Worm (Caenorhabditis elegans) whole organism, L1 larva: ENCODE data around the gene rack-1.

Experiments used
- C04F5.9 ChIP-seq: sonication (generic microtip); optimal IDR thresholded peaks from 2 replicates; lab custom pipeline; 2016; ENCODE audit warnings: missing genetic modification characterization, missing compliant biosample characterization
- C34B4.2 ChIP-seq: sonication (generic microtip); optimal IDR thresholded peaks from 2 replicates; lab custom pipeline; 2017; ENCODE audit warnings: mild to moderate bottlenecking, missing genetic modification characterization, missing compliant biosample characterization
- Y116A8C.19 ChIP-seq: sonication (generic microtip); optimal IDR thresholded peaks from 2 replicates; lab custom pipeline; 2016; ENCODE audit warnings: missing compliant biosample characterization, missing genetic modification characterization, borderline replicate concordance
- aha-1 ChIP-seq: fragments of 150-350 bp; optimal IDR thresholded peaks from 2 replicates; lab custom pipeline; 2014; ENCODE audit warnings: missing biosample characterization, missing genetic modification characterization
- alr-1 ChIP-seq: fragments of 200-800 bp; sonication (Bioruptor generic); optimal IDR thresholded peaks from 2 replicates; lab custom pipeline; 2018; ENCODE audit warnings: borderline replicate concordance, mild to moderate bottlenecking, missing genetic modification characterization, missing compliant biosample characterization
- ama-1 ChIP-seq: fragments of 150-350 bp; optimal IDR thresholded peaks from 2 replicates; lab custom pipeline; 2014
- blmp-1 ChIP-seq: fragments of 150-350 bp; optimal IDR thresholded peaks from 2 replicates; lab custom pipeline; 2014; ENCODE audit warnings: missing biosample characterization, missing genetic modification characterization
- ceh-63 ChIP-seq: fragments of 200-800 bp; sonication (Bioruptor generic); optimal IDR thresholded peaks from 2 replicates; lab custom pipeline; 2018; ENCODE audit warnings: mild to moderate bottlenecking, missing genetic modification characterization, missing compliant biosample characterization
- ces-1 ChIP-seq: fragments of 150-350 bp; optimal IDR thresholded peaks from 2 replicates; lab custom pipeline; 2014; ENCODE audit warnings: missing biosample characterization, missing genetic modification reagents, missing genetic modification characterization
- dsc-1 ChIP-seq: sonication (generic microtip); optimal IDR thresholded peaks from 2 replicates; lab custom pipeline; 2016; ENCODE audit warnings: mild to moderate bottlenecking, missing genetic modification characterization, missing compliant biosample characterization
- efl-1 ChIP-seq, 4 experiments: fragments of 150-350 bp; optimal IDR thresholded peaks in 3 of 4; peaks in 1 of 4; 1 replicate in 1 of 4; 2 replicates in 3 of 4; lab custom pipeline; 2014; ENCODE audit warnings: missing biosample characterization in 2 of 4, missing genetic modification characterization in 2 of 4, missing genetic modification reagents in 2 of 4
- efl-3 ChIP-seq: fragments of 200-800 bp; sonication (Bioruptor generic); optimal IDR thresholded peaks from 2 replicates; lab custom pipeline; 2018; ENCODE audit warnings: mild to moderate bottlenecking, missing genetic modification characterization, missing compliant biosample characterization
- egl-27 ChIP-seq, 2 experiments: fragments of 150-350 bp in 1 of 2; sonication (generic microtip); optimal IDR thresholded peaks; 3 replicates each; lab custom pipeline; 2017 to 2018; ENCODE audit warnings: missing biosample characterization in 2 of 2, missing genetic modification characterization in 2 of 2, missing genetic modification reagents in 2 of 2
- elt-2 ChIP-seq: sonication (generic microtip); optimal IDR thresholded peaks from 2 replicates; lab custom pipeline; 2016; ENCODE audit warnings: missing genetic modification characterization, mild to moderate bottlenecking, inconsistent platforms, missing compliant biosample characterization, missing genetic modification reagents
- elt-3 ChIP-seq, 6 experiments: fragments of 150-350 bp in 1 of 6; sonication (generic microtip); optimal IDR thresholded peaks; 2 replicates each; lab custom pipeline; 2017 to 2018; ENCODE audit warnings: missing biosample characterization in 6 of 6, missing genetic modification characterization in 6 of 6, inconsistent platforms in 1 of 6
- ets-5 ChIP-seq: fragments of 200-800 bp; sonication (Bioruptor generic); IDR thresholded peaks from 2 replicates; pipeline ENCODE4 v1.3.6; 2022; ENCODE audit warnings: missing genetic modification characterization, missing compliant biosample characterization
- fkh-4 ChIP-seq: sonication (generic microtip); optimal IDR thresholded peaks from 2 replicates; lab custom pipeline; 2016; ENCODE audit warnings: missing compliant biosample characterization, missing genetic modification characterization, borderline replicate concordance
- fkh-8 ChIP-seq: sonication (generic microtip); optimal IDR thresholded peaks from 2 replicates; lab custom pipeline; 2016; ENCODE audit warnings: mild to moderate bottlenecking, missing genetic modification characterization, missing compliant biosample characterization
- fos-1 ChIP-seq: fragments of 150-350 bp; optimal IDR thresholded peaks from 2 replicates; lab custom pipeline; 2014; ENCODE audit warnings: missing biosample characterization, missing genetic modification characterization
- hlh-17 ChIP-seq: fragments of 200-800 bp; sonication (Bioruptor generic); optimal IDR thresholded peaks from 2 replicates; lab custom pipeline; 2018; ENCODE audit warnings: missing genetic modification characterization, mild to moderate bottlenecking, missing compliant biosample characterization, moderate library complexity, borderline replicate concordance
- hlh-4 ChIP-seq: sonication (generic microtip); optimal IDR thresholded peaks from 2 replicates; lab custom pipeline; 2016; ENCODE audit warnings: mild to moderate bottlenecking, missing genetic modification characterization, missing compliant biosample characterization
- isw-1 ChIP-seq: fragments of 200-800 bp; sonication (Bioruptor generic); IDR thresholded peaks from 2 replicates; pipeline ENCODE4 v1.3.6; 2022; ENCODE audit warnings: missing genetic modification characterization, missing compliant biosample characterization
- jun-1 ChIP-seq: fragments of 150-350 bp; optimal IDR thresholded peaks from 2 replicates; lab custom pipeline; 2014; ENCODE audit warnings: missing biosample characterization, missing genetic modification reagents, missing genetic modification characterization
- lin-13 ChIP-seq: fragments of 150-350 bp; optimal IDR thresholded peaks from 2 replicates; lab custom pipeline; 2014; ENCODE audit warnings: missing biosample characterization, missing genetic modification reagents, missing genetic modification characterization
- lin-14 ChIP-seq: fragments of 200-800 bp; sonication (Bioruptor generic); optimal IDR thresholded peaks from 2 replicates; lab custom pipeline; 2018; ENCODE audit warnings: mild to moderate bottlenecking, missing genetic modification characterization, moderate library complexity, missing compliant biosample characterization
- lin-15B ChIP-seq: fragments of 150-350 bp; sonication (generic microtip); optimal IDR thresholded peaks from 3 replicates; lab custom pipeline; 2014; ENCODE audit warnings: missing biosample characterization, missing genetic modification characterization
- lin-35 ChIP-seq, 2 experiments: fragments of 150-350 bp; optimal IDR thresholded peaks; 2 replicates each; lab custom pipeline; 2014; ENCODE audit warnings: missing biosample characterization in 2 of 2, missing genetic modification characterization in 2 of 2, missing genetic modification reagents in 2 of 2
- lin-39 ChIP-seq: fragments of 150-350 bp; optimal IDR thresholded peaks from 2 replicates; lab custom pipeline; 2014; ENCODE audit warnings: missing biosample characterization, missing genetic modification reagents, missing genetic modification characterization
- lir-3 ChIP-seq: sonication (generic microtip); optimal IDR thresholded peaks from 2 replicates; lab custom pipeline; 2016; ENCODE audit warnings: mild to moderate bottlenecking, missing genetic modification characterization, moderate library complexity, missing compliant biosample characterization; ENCODE audit not compliant: poor library complexity
- lsy-2 ChIP-seq, 2 experiments: fragments of 150-350 bp; optimal IDR thresholded peaks; 2 replicates each; lab custom pipeline; 2014; ENCODE audit warnings: missing biosample characterization in 2 of 2, missing genetic modification characterization in 2 of 2
- mdl-1 ChIP-seq, 2 experiments: fragments of 150-350 bp; optimal IDR thresholded peaks; 2 replicates each; lab custom pipeline; 2014 to 2017; ENCODE audit warnings: missing biosample characterization in 2 of 2, missing genetic modification characterization in 2 of 2, inconsistent platforms in 1 of 2
- mef-2 ChIP-seq: fragments of 150-350 bp; optimal IDR thresholded peaks from 2 replicates; lab custom pipeline; 2014; ENCODE audit warnings: missing biosample characterization, missing genetic modification characterization
- nhr-11 ChIP-seq: fragments of 150-350 bp; optimal IDR thresholded peaks from 2 replicates; lab custom pipeline; 2014; ENCODE audit warnings: missing biosample characterization, missing genetic modification characterization
- nhr-12 ChIP-seq: sonication (generic microtip); optimal IDR thresholded peaks from 2 replicates; lab custom pipeline; 2017; ENCODE audit warnings: missing biosample characterization, missing genetic modification characterization
- nhr-19 ChIP-seq: fragments of 200-800 bp; sonication (Bioruptor generic); conservative IDR thresholded peaks from 2 replicates; pipeline ENCODE4 v1.3.6; 2022; ENCODE audit warnings: missing genetic modification characterization, missing compliant biosample characterization
- nhr-47 ChIP-seq: sonication (generic microtip); optimal IDR thresholded peaks from 2 replicates; lab custom pipeline; 2016; ENCODE audit warnings: mild to moderate bottlenecking, missing genetic modification characterization, moderate library complexity, missing compliant biosample characterization
- nhr-71 ChIP-seq: sonication (generic microtip); optimal IDR thresholded peaks from 2 replicates; lab custom pipeline; 2016; ENCODE audit warnings: mild to moderate bottlenecking, missing genetic modification characterization, moderate library complexity, missing compliant biosample characterization
- nhr-76 ChIP-seq: sonication (generic microtip); optimal IDR thresholded peaks from 2 replicates; lab custom pipeline; 2017; ENCODE audit warnings: missing biosample characterization, missing genetic modification characterization
- pag-3 ChIP-seq: sonication (generic microtip); optimal IDR thresholded peaks from 2 replicates; lab custom pipeline; 2017; ENCODE audit warnings: missing genetic modification characterization, mild to moderate bottlenecking, missing compliant biosample characterization, antibody characterized with exemption, borderline replicate concordance; ENCODE audit not compliant: insufficient read depth
- pqm-1 ChIP-seq: sonication (generic microtip); optimal IDR thresholded peaks from 3 replicates; lab custom pipeline; 2017; ENCODE audit warnings: missing biosample characterization, missing genetic modification characterization
- rnt-1 ChIP-seq: sonication (generic microtip); optimal IDR thresholded peaks from 2 replicates; lab custom pipeline; 2016; ENCODE audit warnings: mild to moderate bottlenecking, missing genetic modification characterization, moderate library complexity, missing compliant biosample characterization
- snpc-4 ChIP-seq: fragments of 150-350 bp; optimal IDR thresholded peaks from 2 replicates; lab custom pipeline; 2014; ENCODE audit warnings: missing biosample characterization, missing genetic modification characterization
- sptf-1 ChIP-seq: fragments of 150-350 bp; optimal IDR thresholded peaks from 2 replicates; lab custom pipeline; 2014; ENCODE audit warnings: missing biosample characterization, missing genetic modification characterization
- sup-37 ChIP-seq: fragments of 200-800 bp; sonication (Bioruptor generic); optimal IDR thresholded peaks from 2 replicates; lab custom pipeline; 2018; ENCODE audit warnings: mild to moderate bottlenecking, missing genetic modification characterization, missing compliant biosample characterization
- swsn-7 ChIP-seq: sonication (generic microtip); optimal IDR thresholded peaks from 2 replicates; lab custom pipeline; 2016; ENCODE audit warnings: missing genetic modification characterization, missing compliant biosample characterization
- tbx-2 ChIP-seq: sonication (generic microtip); optimal IDR thresholded peaks from 2 replicates; lab custom pipeline; 2016; ENCODE audit warnings: missing genetic modification characterization, missing compliant biosample characterization
- tlp-1 ChIP-seq: fragments of 150-350 bp; optimal IDR thresholded peaks from 2 replicates; lab custom pipeline; 2014; ENCODE audit warnings: missing biosample characterization, missing genetic modification characterization
- unc-98 ChIP-seq: fragments of 200-800 bp; sonication (Bioruptor generic); IDR thresholded peaks from 2 replicates; pipeline ENCODE4 v1.3.6; 2022; ENCODE audit warnings: missing genetic modification characterization, missing compliant biosample characterization
- xbp-1 ChIP-seq: sonication (generic microtip); optimal IDR thresholded peaks from 2 replicates; lab custom pipeline; 2016; ENCODE audit warnings: missing genetic modification characterization, missing compliant biosample characterization
- zag-1 ChIP-seq: fragments of 150-350 bp; optimal IDR thresholded peaks from 2 replicates; lab custom pipeline; 2014; ENCODE audit warnings: missing biosample characterization, missing genetic modification characterization
- ztf-11 ChIP-seq, 2 experiments: sonication (generic microtip); optimal IDR thresholded peaks; 2 replicates each; lab custom pipeline; 2016 to 2017; ENCODE audit warnings: missing genetic modification characterization in 2 of 2, missing biosample characterization in 1 of 2, missing compliant biosample characterization in 1 of 2
- ztf-4 ChIP-seq: fragments of 150-350 bp; optimal IDR thresholded peaks from 2 replicates; lab custom pipeline; 2014; ENCODE audit warnings: missing biosample characterization, missing genetic modification characterization

The rack-1 gene

ce11 chrIV:10128906-10129386 lies 47.5 kb upstream of the rack-1 start, which contains the start of the genes gtbp-1 and K08F4.3 (continued):
- no peak for TF ChIP-seq ztf-11 (tag; optimal IDR thresholded peaks at IDR 0.05; lab: Kevin White, UChicago)
- TF ChIP-seq sptf-1 (tag; lab: Kevin White, UChicago) = no peak
- TF ChIP-seq pqm-1 = peak; percentile 47
- peak; percentile 64 for TF ChIP-seq isw-1 (GFP tag; lab: Robert Waterston, UW)
- peak; percentile 85 for TF ChIP-seq lin-15B (tag; lab: Kevin White, UChicago)
- TF ChIP-seq lir-3 (tag; lab: Kevin White, UChicago) = no peak
- TF ChIP-seq tlp-1 (tag; lab: Kevin White, UChicago) = no peak
- TF ChIP-seq pag-3 (tag; lab: Kevin White, UChicago) = no peak
- no peak for TF ChIP-seq ama-1 (lab: Kevin White, UChicago)
- TF ChIP-seq swsn-7 (tag; lab: Kevin White, UChicago) = peak; percentile 48
- peak; percentile 92 to 97 for TF ChIP-seq lin-35 (GFP tag; optimal IDR thresholded peaks at IDR 0.05; lab: Kevin White, UChicago)
- peak; percentile 83 to 95 for TF ChIP-seq efl-1 (optimal IDR thresholded peaks at IDR 0.05; lab: Kevin White, UChicago)
- TF ChIP-seq efl-1 (GFP tag; optimal IDR thresholded peaks at IDR 0.05 in 1 of 2; lab: Kevin White, UChicago) = peak; percentile 94 to 99
- no peak for TF ChIP-seq alr-1 (tag; lab: Kevin White, UChicago)
- TF ChIP-seq unc-98 (GFP tag; lab: Robert Waterston, UW) = no peak
- TF ChIP-seq rnt-1 (tag; lab: Kevin White, UChicago) = peak; percentile 76
- no peak for TF ChIP-seq ztf-4
- TF ChIP-seq dsc-1 (tag; lab: Kevin White, UChicago) = peak; percentile 37
- no peak for TF ChIP-seq aha-1 (tag; lab: Kevin White, UChicago)
- TF ChIP-seq C34B4.2 (tag; lab: Kevin White, UChicago) = no peak
- TF ChIP-seq nhr-12 (tag; lab: Kevin White, UChicago) = no peak
- TF ChIP-seq lin-13 (GFP tag; lab: Kevin White, UChicago) = peak; percentile 68
- no peak for TF ChIP-seq lin-14 (GFP tag; lab: Kevin White, UChicago)
- TF ChIP-seq mdl-1 (tag; optimal IDR thresholded peaks at IDR 0.05; lab: Kevin White, UChicago) = peak in 1 of 2 experiments; percentile 66
- no peak for TF ChIP-seq nhr-76 (tag; lab: Kevin White, UChicago)
- no peak for TF ChIP-seq elt-2 (tag; lab: Kevin White, UChicago)
- no peak for TF ChIP-seq efl-3
- TF ChIP-seq ceh-63 (GFP tag; lab: Kevin White, UChicago) = no peak
- no peak for TF ChIP-seq hlh-4
- peak in 2 of 6 experiments; percentile 3 to 47 for TF ChIP-seq elt-3 (tag; optimal IDR thresholded peaks at IDR 0.05; lab: Kevin White, UChicago)
- TF ChIP-seq xbp-1 = peak; percentile 67
- TF ChIP-seq sup-37 (GFP tag; lab: Kevin White, UChicago) = no peak
- TF ChIP-seq lsy-2 (tag; optimal IDR thresholded peaks at IDR 0.05; lab: Kevin White, UChicago) = peak; percentile 79 to 95
- TF ChIP-seq ets-5 = no peak
- no peak for TF ChIP-seq hlh-17 (GFP tag; lab: Kevin White, UChicago)
- TF ChIP-seq nhr-19 (GFP tag; lab: Robert Waterston, UW) = peak; percentile 61
- TF ChIP-seq fos-1 (tag; lab: Kevin White, UChicago) = peak; percentile 47
- no peak for TF ChIP-seq zag-1 (tag; lab: Kevin White, UChicago)
- no peak for TF ChIP-seq mef-2
- peak; percentile 54 for TF ChIP-seq snpc-4
- no peak for TF ChIP-seq egl-27 (tag; optimal IDR thresholded peaks at IDR 0.05; lab: Kevin White, UChicago)
- TF ChIP-seq C04F5.9 (tag; lab: Kevin White, UChicago) = no peak
- TF ChIP-seq fkh-4 (tag; lab: Kevin White, UChicago) = no peak
- no peak for TF ChIP-seq Y116A8C.19 (tag; lab: Kevin White, UChicago)
- peak; percentile 53 for TF ChIP-seq jun-1 (tag; lab: Kevin White, UChicago)
- peak; percentile 53 for TF ChIP-seq blmp-1 (tag; lab: Kevin White, UChicago)
- peak; percentile 74 for TF ChIP-seq nhr-47 (tag; lab: Kevin White, UChicago)
- no peak for TF ChIP-seq tbx-2
- peak; percentile 65 for TF ChIP-seq fkh-8 (tag; lab: Kevin White, UChicago)
- peak; percentile 78 for TF ChIP-seq nhr-71
- no peak for TF ChIP-seq ces-1 (GFP tag; lab: Kevin White, UChicago)
- TF ChIP-seq nhr-11 (tag; lab: Kevin White, UChicago) = no peak
- no peak for TF ChIP-seq lin-39
